Fruit fly (Drosophila melanogaster): ENCODE measurements around the gene gish.

Gene gish

DNA sequence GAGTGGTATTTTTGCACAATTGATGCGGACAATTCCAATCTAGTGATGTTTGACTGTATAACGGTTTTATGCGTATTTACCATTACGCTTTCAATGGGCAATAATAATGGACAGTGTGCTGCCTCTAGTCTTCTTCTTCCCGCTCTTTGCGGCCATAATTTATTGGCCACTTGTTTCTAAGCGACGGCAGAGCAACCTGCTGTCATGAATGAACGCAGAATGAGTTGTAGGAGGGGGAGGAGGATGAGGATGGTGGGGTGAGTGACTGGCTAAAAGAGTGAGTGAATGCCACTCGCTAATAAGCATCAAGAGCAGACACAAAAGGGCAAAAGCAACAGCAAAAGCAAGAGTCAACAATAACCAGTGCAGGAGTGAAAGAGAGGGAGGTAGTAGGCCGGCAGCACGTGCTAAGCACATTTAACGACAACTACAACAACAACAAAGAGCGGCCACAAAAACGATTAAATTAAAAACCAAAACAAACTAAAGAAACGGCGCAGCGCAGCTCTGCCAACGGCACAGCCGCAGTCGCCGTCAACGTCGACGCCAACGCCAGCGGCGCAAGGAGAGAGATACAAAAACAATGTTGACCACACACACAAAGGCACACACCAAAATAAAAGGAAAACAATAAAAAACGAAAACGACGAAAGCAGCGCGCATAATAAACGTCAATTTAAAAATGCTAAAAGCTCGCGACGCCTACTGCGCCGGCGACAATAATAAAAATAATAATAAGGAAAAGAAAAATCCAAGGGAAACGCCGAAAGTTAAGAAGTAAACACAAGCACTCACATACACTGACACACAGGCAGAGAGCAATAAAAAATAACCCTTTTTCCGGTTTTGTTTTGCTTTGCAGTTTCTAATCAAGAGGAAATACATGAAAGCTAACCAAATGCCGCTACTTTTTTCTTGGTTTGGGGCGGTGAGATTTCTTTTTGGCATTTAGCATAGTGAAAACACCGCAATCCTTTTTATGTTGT lies 43.2 kb upstream of the gish start:
- TF ChIP-seq fd59A (GFP tag; optimal IDR thresholded peaks at IDR 0.05) (no peak), vri (GFP tag; optimal IDR thresholded peaks at IDR 0.05) (peak; percentile 57), CG7368 (GFP tag; optimal IDR thresholded peaks at IDR 0.05) (no peak), ss (GFP tag; optimal IDR thresholded peaks at IDR 0.05) (peak; percentile 63 to 78), CG6163 (GFP tag; IDR thresholded peaks at IDR 0.05) (no peak), fkh (GFP tag; optimal IDR thresholded peaks at IDR 0.05) (peak; percentile 74), svp (GFP tag) (peak; percentile 77), CG3032 (tag; optimal IDR thresholded peaks at IDR 0.05) (peak; percentile 27), Eip93F (GFP tag; optimal IDR thresholded peaks at IDR 0.05) (peak; percentile 44), dsx (GFP tag; optimal IDR thresholded peaks at IDR 0.05; ENCODE audit: poor library complexity, severe bottlenecking) (peak; percentile 83), CG4318 (GFP tag; optimal IDR thresholded peaks at IDR 0.05) (no peak), Ets96B (tag; optimal IDR thresholded peaks at IDR 0.05) (peak; percentile 40), Sox14 (GFP tag; optimal IDR thresholded peaks at IDR 0.05) (peak; percentile 17), CG8632 (GFP tag; optimal IDR thresholded peaks at IDR 0.05) (no peak), CG9139 (GFP tag; optimal IDR thresholded peaks at IDR 0.05) (peak; percentile 74), Blimp-1 (GFP tag; optimal IDR thresholded peaks at IDR 0.05) (peak; percentile 19), Sox102F (GFP tag; optimal IDR thresholded peaks at IDR 0.05) (peak; percentile 50), CG8119 (GFP tag; IDR thresholded peaks at IDR 0.05) (no peak), Smox (GFP tag; optimal IDR thresholded peaks at IDR 0.05) (no peak), CG6808 (GFP tag; optimal IDR thresholded peaks at IDR 0.05) (peak; percentile 68), acj6 (GFP tag; optimal IDR thresholded peaks at IDR 0.05) (no peak), Eip75B (GFP tag; optimal IDR thresholded peaks at IDR 0.05) (peak; percentile 16), Hr38 (GFP tag; optimal IDR thresholded peaks at IDR 0.05) (no peak), CG10669 (GFP tag; optimal IDR thresholded peaks at IDR 0.05) (no peak), Eip78C (GFP tag) (peak; percentile 71), lz (GFP tag; optimal IDR thresholded peaks at IDR 0.05) (no peak), Met (GFP tag; optimal IDR thresholded peaks at IDR 0.05) (peak; percentile 32), esn (GFP tag; optimal IDR thresholded peaks at IDR 0.05) (no peak), CG6854 (GFP tag; optimal IDR thresholded peaks at IDR 0.05) (peak; percentile 83), spab (GFP tag; optimal IDR thresholded peaks at IDR 0.05) (peak; percentile 8), Lpt (GFP tag; optimal IDR thresholded peaks at IDR 0.05) (peak; percentile 30), net (GFP tag; optimal IDR thresholded peaks at IDR 0.05) (peak; percentile 5), CG6276 (GFP tag; optimal IDR thresholded peaks at IDR 0.05) (peak; percentile 43), CG32006 (GFP tag; optimal IDR thresholded peaks at IDR 0.05) (no peak), CG1621 (tag; optimal IDR thresholded peaks at IDR 0.05) (peak; percentile 30)

DNA sequence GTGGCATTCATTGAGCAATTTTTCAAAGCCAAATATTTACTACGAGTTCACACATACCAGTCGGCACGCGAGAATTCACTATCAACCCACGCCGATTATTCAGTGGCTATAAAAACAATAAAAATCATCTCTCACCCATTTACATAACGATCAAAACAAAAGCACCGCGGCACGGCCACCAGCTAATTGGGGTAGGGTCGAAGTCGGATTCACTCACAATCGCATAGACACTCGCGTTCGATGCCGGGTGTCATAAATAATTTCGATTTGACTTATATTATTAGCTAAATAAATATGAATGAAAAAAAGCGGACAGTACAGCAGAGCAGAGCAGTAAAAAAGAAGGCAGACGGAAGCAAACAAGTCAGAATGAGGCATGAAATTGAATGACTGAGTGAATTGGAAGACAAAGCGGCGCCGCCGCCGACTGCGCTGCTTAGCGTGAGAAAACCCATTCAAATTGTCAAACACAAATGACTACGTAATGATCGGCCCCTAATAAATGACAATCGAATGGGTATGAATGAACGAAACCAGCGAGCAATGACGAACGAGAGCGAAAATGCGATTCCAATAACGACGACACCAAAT lies 42.1 kb upstream of the gish start:
- TF ChIP-seq CG6792 (GFP tag; optimal IDR thresholded peaks at IDR 0.05) (no peak), fkh (GFP tag; optimal IDR thresholded peaks at IDR 0.05) (peak; percentile 90), CG6163 (GFP tag; IDR thresholded peaks at IDR 0.05) (no peak), fd85E (GFP tag; optimal IDR thresholded peaks at IDR 0.05) (no peak), cyc (GFP tag; optimal IDR thresholded peaks at IDR 0.05) (no peak), net (GFP tag; optimal IDR thresholded peaks at IDR 0.05) (no peak), Gug (GFP tag; IDR thresholded peaks at IDR 0.05) (no peak), CG6808 (GFP tag; optimal IDR thresholded peaks at IDR 0.05) (no peak), Eip78C (GFP tag) (peak; percentile 2), topi (GFP tag; optimal IDR thresholded peaks at IDR 0.05) (no peak), Met (GFP tag; optimal IDR thresholded peaks at IDR 0.05) (no peak), CG8119 (GFP tag; IDR thresholded peaks at IDR 0.05) (no peak), svp (GFP tag) (peak; percentile 64), Blimp-1 (GFP tag; optimal IDR thresholded peaks at IDR 0.05) (no peak), CG3919 (GFP tag; optimal IDR thresholded peaks at IDR 0.05) (no peak), vri (GFP tag; optimal IDR thresholded peaks at IDR 0.05) (peak; percentile 41)
